Fruit fly (Drosophila melanogaster): ENCODE results near the gene Nmdmc.

Gene Nmdmc

dm6 chr3R:9038652-9039051 is 11.7 kb downstream of the Nmdmc start, which contains the start of gene hyx (continued):
- TF ChIP-seq crol (GFP tag; IDR thresholded peaks at IDR 0.05) (no peak), zf30C (GFP tag; optimal IDR thresholded peaks at IDR 0.05) (no peak), CG11247 (GFP tag; IDR thresholded peaks at IDR 0.05) (no peak), CG4360 (GFP tag; IDR thresholded peaks at IDR 0.05) (no peak), CG3065 (GFP tag; optimal IDR thresholded peaks at IDR 0.05) (no peak), CG10366 (GFP tag; IDR thresholded peaks at IDR 0.05) (peak; percentile 31; the same call in 1 of the 2 replicates), dati (GFP tag; IDR thresholded peaks at IDR 0.05) (no peak), vvl (GFP tag; IDR thresholded peaks at IDR 0.05) (peak; percentile 58; the same call in 1 of the 2 replicates), br (optimal IDR thresholded peaks at IDR 0.05) (no peak), Ptx1 (GFP tag; IDR thresholded peaks at IDR 0.05) (peak; percentile 48), BtbVII (GFP tag; optimal IDR thresholded peaks at IDR 0.05) (no peak), CG6791 (GFP tag; IDR thresholded peaks at IDR 0.05; ENCODE audit: partially characterized antibody) (peak; percentile 79), ac (GFP tag; optimal IDR thresholded peaks at IDR 0.05) (no peak), Nf-YA (GFP tag; IDR thresholded peaks at IDR 0.05) (no peak), bowl (GFP tag; IDR thresholded peaks at IDR 0.05) (no peak), cad (GFP tag; optimal IDR thresholded peaks at IDR 0.05) (no peak), ewg (GFP tag; optimal IDR thresholded peaks at IDR 0.05) (no peak), CkIIα-i1 (GFP tag; IDR thresholded peaks at IDR 0.05) (no peak), CG42726 (GFP tag; IDR thresholded peaks at IDR 0.05; ENCODE audit: partially characterized antibody) (no peak), CG5953 (GFP tag; IDR thresholded peaks at IDR 0.05) (no peak), ems (GFP tag; optimal IDR thresholded peaks at IDR 0.05) (peak; percentile 20), CG12659 (GFP tag; optimal IDR thresholded peaks at IDR 0.05) (peak; percentile 23), sisA (GFP tag; IDR thresholded peaks at IDR 0.05) (no peak), CG13296 (GFP tag; optimal IDR thresholded peaks at IDR 0.05) (peak; percentile 56), CG6689 (GFP tag; IDR thresholded peaks at IDR 0.05) (no peak), B-H2 (GFP tag; optimal IDR thresholded peaks at IDR 0.05) (peak; percentile 60), CG9609 (GFP tag; optimal IDR thresholded peaks at IDR 0.05) (peak; percentile 8), Atf-2 (GFP tag; optimal IDR thresholded peaks at IDR 0.05) (no peak), fd96Cb (tag; optimal IDR thresholded peaks at IDR 0.05) (no peak), CG4854 (GFP tag; optimal IDR thresholded peaks at IDR 0.05) (no peak), CG15696 (tag; optimal IDR thresholded peaks at IDR 0.05) (peak; percentile 3), sima (GFP tag; optimal IDR thresholded peaks at IDR 0.05) (no peak), sens-2 (GFP tag; IDR thresholded peaks at IDR 0.05) (no peak), ato (GFP tag; IDR thresholded peaks at IDR 0.05; ENCODE audit: partially characterized antibody) (peak; percentile 58; the same call in 1 of the 2 replicates), sim (GFP tag; IDR thresholded peaks at IDR 0.05) (no peak), CG2116 (GFP tag; optimal IDR thresholded peaks at IDR 0.05) (no peak), HLH4C (GFP tag; IDR thresholded peaks at IDR 0.05; ENCODE audit: partially characterized antibody) (peak; percentile 65; the same call in 2 of the 3 replicates), Nf-YB (GFP tag; optimal IDR thresholded peaks at IDR 0.05) (no peak), CG18599 (GFP tag; optimal IDR thresholded peaks at IDR 0.05) (peak; percentile 25), HmgZ (tag; optimal IDR thresholded peaks at IDR 0.05) (peak; percentile 61), CG14965 (GFP tag; optimal IDR thresholded peaks at IDR 0.05; ENCODE audit: borderline replicate concordance) (no peak), CG9817 (tag; optimal IDR thresholded peaks at IDR 0.05) (peak; percentile 9), lab (GFP tag; optimal IDR thresholded peaks at IDR 0.05) (peak; percentile 56), CG8290 (GFP tag; optimal IDR thresholded peaks at IDR 0.05) (peak; percentile 27), CG8290 (tag; optimal IDR thresholded peaks at IDR 0.05) (peak in 1 of 2 experiments; percentile 86), crp (GFP tag; optimal IDR thresholded peaks at IDR 0.05) (peak; percentile 69 to 95), mirr (GFP tag; optimal IDR thresholded peaks at IDR 0.05) (peak; percentile 16), Hsf (GFP tag; optimal IDR thresholded peaks at IDR 0.05) (peak; percentile 36), CG4707 (GFP tag; optimal IDR thresholded peaks at IDR 0.05) (no peak), CG15073 (GFP tag; optimal IDR thresholded peaks at IDR 0.05) (no peak), Sry-δ (GFP tag; optimal IDR thresholded peaks at IDR 0.05) (peak; percentile 90), repo (GFP tag; optimal IDR thresholded peaks at IDR 0.05) (no peak)

Data from whole organism, embryonic.